Worm (Caenorhabditis elegans): ENCODE data around the gene Y48G9A.9.

ce11 chrIII:2076546-2077134 lies 15.9 kb upstream of the Y48G9A.9 start, which contains the start of gene Y39A3A.4:
- TF ChIP-seq tra-1 (GFP tag; IDR thresholded peaks at IDR 0.05) (no peak), vab-7 (GFP tag; IDR thresholded peaks at IDR 0.05) (no peak), zag-1 (tag; optimal IDR thresholded peaks at IDR 0.05) (no peak), Y48G9A.11 (GFP tag; IDR thresholded peaks at IDR 0.05) (no peak), hif-1 (tag; optimal IDR thresholded peaks at IDR 0.05) (no peak), skn-1 (tag; optimal IDR thresholded peaks at IDR 0.05) (no peak)

All from whole organism, L4 larva.